Worm (Caenorhabditis elegans) whole organism, L4 larva: ENCODE results near the gene C09F12.2.

Source experiments
- R02D3.7 ChIP-seq: fragments of 150-350 bp; sonication (generic microtip); optimal IDR thresholded peaks from 3 replicates; lab custom pipeline; 2014; ENCODE audit warnings: missing biosample characterization, missing genetic modification characterization
- ama-1 ChIP-seq: fragments of 150-350 bp; optimal IDR thresholded peaks from 2 replicates; lab custom pipeline; 2014; ENCODE audit warnings: inconsistent platforms, mixed read lengths
- attf-4 ChIP-seq: sonication (generic microtip); optimal IDR thresholded peaks from 3 replicates; lab custom pipeline; 2017; ENCODE audit warnings: missing biosample characterization, missing genetic modification characterization
- fkh-10 ChIP-seq: fragments of 150-350 bp; optimal IDR thresholded peaks from 2 replicates; lab custom pipeline; 2014; ENCODE audit warnings: missing biosample characterization, missing genetic modification reagents, missing genetic modification characterization
- lsy-2 ChIP-seq, 2 experiments: fragments of 150-350 bp in 1 of 2; sonication (generic microtip) in 1 of 2; optimal IDR thresholded peaks; 2 replicates each; lab custom pipeline; 2014 to 2017; ENCODE audit warnings: missing biosample characterization in 2 of 2, missing genetic modification characterization in 2 of 2
- nhr-48 ChIP-seq: sonication (generic microtip); optimal IDR thresholded peaks from 2 replicates; lab custom pipeline; 2016; ENCODE audit warnings: mild to moderate bottlenecking, missing genetic modification characterization, missing compliant biosample characterization
- pqm-1 ChIP-seq: sonication (generic microtip); optimal IDR thresholded peaks from 2 replicates; lab custom pipeline; 2017; ENCODE audit warnings: missing biosample characterization, missing genetic modification characterization
- snpc-4 ChIP-seq: fragments of 150-350 bp; optimal IDR thresholded peaks from 2 replicates; lab custom pipeline; 2014; ENCODE audit warnings: missing biosample characterization, missing genetic modification characterization
- zag-1 ChIP-seq: fragments of 150-350 bp; optimal IDR thresholded peaks from 2 replicates; lab custom pipeline; 2014; ENCODE audit warnings: missing biosample characterization, missing genetic modification characterization

- no peak for TF ChIP-seq lsy-2 (tag; optimal IDR thresholded peaks at IDR 0.05; lab: Kevin White, UChicago)
- TF ChIP-seq fkh-10 (GFP tag; lab: Kevin White, UChicago): no peak
- no peak for TF ChIP-seq ama-1
- no peak for TF ChIP-seq snpc-4
- no peak for TF ChIP-seq nhr-48
- no peak for TF ChIP-seq zag-1 (tag; lab: Kevin White, UChicago)
- no peak for TF ChIP-seq pqm-1 (tag; lab: Kevin White, UChicago)
- TF ChIP-seq attf-4: no peak
- no peak for TF ChIP-seq R02D3.7 (tag; lab: Kevin White, UChicago)
Measured at ce11 chrX:11032412-11032811, 21.3 kb upstream of the C09F12.2 start.
